Worm (Caenorhabditis elegans) whole organism, midembryonic: Measurements from ENCODE around the gene C18H7.6.
A peak's percentile ranks its signal among the peaks of the same experiment; 100 is the strongest.

Source experiments
- T22C8.4 ChIP-seq: fragments of 200-800 bp; sonication (Bioruptor generic); IDR thresholded peaks from 2 replicates; pipeline ENCODE4 v1.3.6; 2022; ENCODE audit warnings: missing genetic modification characterization, missing compliant biosample characterization
- cog-1 ChIP-seq: sonication (generic microtip); optimal IDR thresholded peaks from 2 replicates; lab custom pipeline; 2016; ENCODE audit warnings: missing genetic modification characterization, missing compliant biosample characterization
- flt-1 ChIP-seq: fragments of 200-800 bp; sonication (Bioruptor generic); IDR thresholded peaks from 2 replicates; pipeline ENCODE4 v1.3.6; 2022; ENCODE audit warnings: missing genetic modification characterization, missing compliant biosample characterization
- klf-2 ChIP-seq: fragments of 200-800 bp; sonication (Bioruptor generic); conservative IDR thresholded peaks from 2 replicates; pipeline ENCODE4 v1.3.6; 2022; ENCODE audit warnings: missing genetic modification reagents, missing genetic modification characterization, missing compliant biosample characterization
- med-1 ChIP-seq: sonication (generic microtip); optimal IDR thresholded peaks from 2 replicates; lab custom pipeline; 2017; ENCODE audit warnings: missing genetic modification characterization, mild to moderate bottlenecking, missing compliant biosample characterization, antibody characterized with exemption, missing genetic modification reagents; ENCODE audit not compliant: insufficient read depth
- ref-1 ChIP-seq: fragments of 200-800 bp; sonication (Bioruptor generic); conservative IDR thresholded peaks from 2 replicates; pipeline ENCODE4 v1.3.6; 2022; ENCODE audit warnings: missing genetic modification reagents, missing genetic modification characterization, missing compliant biosample characterization
- tab-1 ChIP-seq: fragments of 200-800 bp; sonication (Bioruptor generic); IDR thresholded peaks from 2 replicates; pipeline ENCODE4 v1.3.6; 2022; ENCODE audit warnings: missing genetic modification characterization, missing compliant biosample characterization
- ztf-23 ChIP-seq: fragments of 200-800 bp; sonication (Bioruptor generic); IDR thresholded peaks from 2 replicates; pipeline ENCODE4 v1.3.6; 2022; ENCODE audit warnings: missing genetic modification reagents, missing genetic modification characterization, missing compliant biosample characterization
- ztf-29 ChIP-seq: fragments of 200-800 bp; sonication (Bioruptor generic); IDR thresholded peaks from 2 replicates; pipeline ENCODE4 v1.3.6; 2022; ENCODE audit warnings: missing genetic modification reagents, missing genetic modification characterization, missing compliant biosample characterization

Gene C18H7.6

DNA sequence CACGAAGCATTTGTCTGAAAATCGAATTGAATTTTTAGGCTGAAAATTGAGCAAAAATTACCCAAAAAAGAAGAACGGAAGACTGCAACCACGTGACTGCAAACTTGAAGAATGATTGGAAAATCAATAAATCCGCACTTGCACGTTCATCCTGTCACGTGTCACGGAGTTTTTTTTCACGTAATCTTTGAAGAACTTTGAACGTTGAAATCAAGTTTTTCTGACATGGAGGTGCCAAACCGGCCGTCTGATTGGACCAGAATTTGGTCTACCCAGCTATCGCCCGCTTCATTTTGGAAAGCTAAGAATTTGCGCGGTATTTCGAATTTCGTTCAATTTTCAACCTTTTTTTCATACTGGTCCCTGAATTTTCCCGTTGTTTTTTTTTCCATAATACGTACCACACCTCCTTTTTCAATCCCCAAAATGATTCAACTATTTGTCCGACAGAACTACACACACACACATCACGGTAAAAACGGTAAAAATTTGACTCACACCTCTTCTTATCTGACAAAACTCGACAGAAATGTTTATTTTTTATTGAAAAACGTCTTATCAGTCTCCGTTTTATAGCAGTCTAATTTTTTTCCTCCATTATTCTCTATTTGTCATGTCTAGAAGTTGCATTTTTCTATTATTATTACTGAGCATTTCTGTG, 4.1 kb upstream of the C18H7.6 start, which contains the start of the genes C18H7.7 and C18H7.11:
TSS of gene C18H7.7 (minus strand) at position 101 of the 661 bp plus-strand sequence.
TSS of gene C18H7.11 (plus strand) at position 611 of the 661 bp plus-strand sequence.
- TF ChIP-seq cog-1 (no peak), klf-2 (GFP tag; lab: Robert Waterston, UW) (no peak), ztf-23 (GFP tag; lab: Robert Waterston, UW) (no peak), ref-1 (GFP tag; lab: Robert Waterston, UW) (no peak), tab-1 (GFP tag; lab: Robert Waterston, UW) (no peak), flt-1 (no peak), ztf-29 (GFP tag; lab: Robert Waterston, UW) (no peak), T22C8.4 (GFP tag; lab: Robert Waterston, UW) (no peak), med-1 (GFP tag; lab: Kevin White, UChicago) (no peak)

DNA sequence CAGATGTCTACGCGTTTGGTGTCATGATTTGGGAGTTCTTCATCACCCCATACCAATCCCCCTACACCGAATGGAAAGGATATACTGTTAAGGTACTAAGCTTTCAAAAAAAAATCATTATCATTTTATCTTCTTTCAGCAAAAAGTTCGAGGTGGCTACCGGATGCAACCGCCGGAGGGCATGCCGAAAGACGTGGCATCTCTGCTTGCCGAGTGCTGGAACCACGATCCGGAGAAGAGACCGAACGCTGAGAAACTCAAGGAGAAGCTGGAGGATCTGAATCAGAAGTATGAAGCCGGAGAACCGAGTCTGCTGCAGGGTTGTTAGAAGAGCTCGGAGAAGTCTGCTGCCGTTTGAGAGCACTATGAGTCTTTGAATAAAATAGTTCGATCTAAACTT, 2.6 kb upstream of the C18H7.6 start:
- TF ChIP-seq klf-2 (GFP tag; lab: Robert Waterston, UW) (no peak), T22C8.4 (GFP tag; lab: Robert Waterston, UW) (no peak), ztf-29 (GFP tag; lab: Robert Waterston, UW) (no peak), cog-1 (no peak), med-1 (GFP tag; lab: Kevin White, UChicago) (no peak), flt-1 (no peak), ref-1 (GFP tag; lab: Robert Waterston, UW) (no peak), ztf-23 (GFP tag; lab: Robert Waterston, UW) (no peak), tab-1 (GFP tag; lab: Robert Waterston, UW) (no peak)

DNA sequence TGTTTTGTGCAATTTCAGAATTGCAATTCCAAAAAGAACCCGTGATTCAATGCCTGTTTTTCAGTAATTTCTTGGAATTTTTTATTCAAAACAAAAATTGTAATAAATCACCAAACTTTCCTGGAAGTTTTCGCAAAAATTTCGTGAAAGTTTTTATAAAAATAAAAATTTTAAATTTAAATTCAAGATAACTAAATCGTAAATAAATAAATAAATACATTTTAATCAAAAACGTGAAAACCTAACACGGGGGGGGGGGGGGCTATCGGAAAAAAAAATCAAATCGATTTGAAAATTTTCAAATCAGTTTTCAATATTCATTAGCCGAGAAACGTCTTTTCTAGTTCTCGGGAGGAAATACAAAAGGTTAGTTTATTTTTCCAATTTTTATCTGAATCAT, 744 bp upstream of the C18H7.6 start, which contains the start of gene C18H7.4:
TSS of gene C18H7.4 (plus strand) at position 301 of the 400 bp plus-strand sequence.
- TF ChIP-seq ztf-23 (GFP tag; lab: Robert Waterston, UW) (no peak), tab-1 (GFP tag; lab: Robert Waterston, UW) (no peak), flt-1 (no peak), med-1 (GFP tag; lab: Kevin White, UChicago) (no peak), klf-2 (GFP tag; lab: Robert Waterston, UW) (no peak), ref-1 (GFP tag; lab: Robert Waterston, UW) (no peak), ztf-29 (GFP tag; lab: Robert Waterston, UW) (no peak), T22C8.4 (GFP tag; lab: Robert Waterston, UW) (no peak), cog-1 (no peak)

DNA sequence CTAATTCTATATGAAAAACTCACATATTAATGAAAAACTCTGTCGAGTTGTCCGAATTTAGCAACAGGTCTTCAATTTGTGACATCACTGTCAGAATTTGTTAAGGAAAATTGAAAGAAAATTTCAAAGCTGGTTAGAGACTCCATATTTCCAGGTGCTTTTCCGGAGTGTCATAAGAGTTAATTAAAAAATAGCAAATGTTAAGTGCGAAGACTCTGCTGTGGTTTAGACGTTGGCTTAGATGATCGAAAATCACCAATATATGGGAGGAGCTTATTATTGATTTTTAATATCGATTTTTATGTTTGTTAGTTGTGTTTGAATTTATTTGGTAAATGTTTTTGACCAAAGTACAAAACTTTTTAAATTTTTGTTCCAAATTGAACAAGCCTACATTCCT, 4.6 kb downstream of the C18H7.6 start, which contains the start of gene C18H7.12:
TSS of gene C18H7.12 (minus strand) at position 101 of the 400 bp plus-strand sequence.
- TF ChIP-seq T22C8.4 (GFP tag; lab: Robert Waterston, UW): no peak
- no peak for TF ChIP-seq ztf-29 (GFP tag; lab: Robert Waterston, UW)

DNA sequence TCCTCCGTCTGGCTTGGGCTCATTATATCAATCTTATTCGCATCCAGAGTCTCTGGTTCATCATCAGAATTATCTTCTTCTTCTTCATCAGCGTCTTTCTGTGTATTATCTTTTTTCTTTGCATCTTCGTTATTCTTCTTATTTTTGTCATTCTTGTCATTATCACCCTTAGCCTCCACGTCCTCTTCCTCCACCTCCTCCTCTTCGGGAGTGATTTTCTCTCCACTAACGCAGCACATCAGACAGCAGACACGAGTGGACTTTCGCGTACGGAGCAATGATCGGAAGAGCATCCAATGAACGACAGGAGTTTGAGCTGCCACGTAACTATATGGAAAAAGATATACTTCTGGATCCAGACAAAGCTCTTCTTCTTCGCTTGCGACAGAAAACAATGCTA, 8.2 kb downstream of the C18H7.6 start:
- TF ChIP-seq ztf-29 (GFP tag; lab: Robert Waterston, UW) (no peak), med-1 (GFP tag; lab: Kevin White, UChicago) (no peak), tab-1 (GFP tag; lab: Robert Waterston, UW) (no peak), klf-2 (GFP tag; lab: Robert Waterston, UW) (no peak), flt-1 (no peak), ref-1 (GFP tag; lab: Robert Waterston, UW) (no peak), T22C8.4 (GFP tag; lab: Robert Waterston, UW) (no peak), ztf-23 (GFP tag; lab: Robert Waterston, UW) (no peak), cog-1 (no peak)

DNA sequence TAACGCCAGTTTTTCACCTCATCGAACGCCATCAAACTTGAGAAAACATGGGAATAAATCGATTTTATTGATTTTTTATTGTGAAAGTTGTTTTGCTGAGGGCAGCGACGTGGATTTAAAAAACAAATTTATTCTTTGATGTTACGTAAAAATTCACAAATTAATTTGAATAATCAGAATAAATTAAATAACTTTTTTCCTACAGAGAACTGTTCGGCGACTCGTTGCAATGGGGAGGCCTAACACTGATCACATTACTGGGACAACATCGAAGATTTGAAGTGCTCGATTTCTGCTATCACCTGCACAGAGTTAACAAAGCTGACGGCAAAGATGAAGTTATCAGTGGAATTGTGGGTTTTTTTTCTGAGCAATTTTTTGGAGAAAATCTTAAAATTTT, 10.2 kb downstream of the C18H7.6 start, which contains the start of gene F56A11.6:
TSS of gene F56A11.6 (minus strand) at position 101 of the 400 bp plus-strand sequence.
- TF ChIP-seq ztf-29 (GFP tag; lab: Robert Waterston, UW) (no peak), flt-1 (no peak), cog-1 (no peak), klf-2 (GFP tag; lab: Robert Waterston, UW) (no peak), ztf-23 (GFP tag; lab: Robert Waterston, UW) (no peak), med-1 (GFP tag; lab: Kevin White, UChicago) (no peak), ref-1 (GFP tag; lab: Robert Waterston, UW) (no peak), T22C8.4 (GFP tag; lab: Robert Waterston, UW) (no peak), tab-1 (GFP tag; lab: Robert Waterston, UW) (no peak)

DNA sequence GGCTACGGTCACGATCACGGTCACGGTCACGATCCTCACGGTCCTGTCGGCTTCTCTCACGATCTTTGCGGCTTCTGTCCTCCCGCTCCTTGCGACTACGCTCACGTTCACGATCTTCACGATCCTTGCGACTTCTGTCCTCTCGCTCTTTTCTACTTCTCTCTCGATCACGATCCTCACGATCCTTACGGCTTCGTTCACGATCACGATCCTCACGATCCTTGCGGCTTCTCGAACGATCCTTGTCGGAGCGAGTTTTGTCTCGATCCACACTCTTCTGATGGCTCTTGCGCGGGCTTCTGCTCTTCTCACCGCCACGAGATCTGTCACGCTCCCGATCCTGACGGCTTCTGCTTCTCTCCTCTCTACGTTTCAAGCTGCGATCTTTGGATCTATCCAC, 11.8 kb downstream of the C18H7.6 start:
- TF ChIP-seq T22C8.4 (GFP tag; lab: Robert Waterston, UW) (no peak), ref-1 (GFP tag; lab: Robert Waterston, UW) (no peak), med-1 (GFP tag; lab: Kevin White, UChicago) (no peak), ztf-29 (GFP tag; lab: Robert Waterston, UW) (no peak)

DNA sequence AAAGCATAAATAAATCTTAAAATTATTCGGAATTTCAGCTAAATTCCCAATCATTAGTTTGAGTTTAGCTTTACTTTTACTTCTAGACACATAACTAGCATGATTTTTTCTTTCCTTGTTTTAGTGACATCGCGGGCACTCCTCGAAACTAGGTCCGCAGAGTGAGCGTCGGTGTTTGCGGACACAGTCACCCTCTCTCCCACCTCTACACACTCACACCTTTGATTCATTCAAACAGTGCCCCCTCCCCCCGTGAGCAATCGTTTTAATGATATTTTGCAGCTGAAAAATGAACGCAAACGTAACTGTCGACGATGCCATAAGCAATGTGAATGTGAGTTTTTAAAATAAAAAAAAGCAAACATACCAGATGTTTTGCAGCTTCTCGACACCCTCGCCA, 19.8 kb downstream of the C18H7.6 start, which contains the start of gene gex-2:
TSS of gene gex-2 (plus strand) at position 283 of the 400 bp plus-strand sequence.
- TF ChIP-seq T22C8.4 (GFP tag; lab: Robert Waterston, UW): no peak
- 0 out of 2 replicates have a peak, but pooled peaks have one; percentile 29 for TF ChIP-seq tab-1 (GFP tag; lab: Robert Waterston, UW)
- no peak for TF ChIP-seq ztf-23 (GFP tag; lab: Robert Waterston, UW)

DNA sequence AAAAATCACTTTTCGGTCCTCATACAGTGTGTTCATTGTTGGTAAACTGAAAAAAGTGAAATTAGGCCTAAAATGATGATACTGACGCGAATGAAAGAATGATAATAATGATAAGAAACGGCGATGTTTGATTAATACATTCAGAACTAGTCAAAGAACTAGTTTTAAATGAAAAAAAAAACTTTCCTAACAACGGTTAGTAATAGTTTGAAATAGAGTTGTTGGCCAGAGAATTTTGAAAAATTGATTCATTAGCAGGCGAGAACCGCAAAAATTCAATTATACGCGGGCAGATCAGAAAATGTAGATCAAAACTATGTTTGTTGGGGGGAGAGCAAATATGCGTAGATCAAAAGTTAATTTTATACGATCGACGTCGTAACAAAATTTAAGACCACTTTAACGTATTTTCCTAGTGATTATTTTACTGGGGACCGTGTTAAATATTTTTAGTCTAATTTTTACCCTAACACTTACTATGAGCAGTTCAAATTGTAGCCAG, 21.4 kb downstream of the C18H7.6 start, which contains the start of gene F56A11.5:
TSS of gene F56A11.5 (minus strand) at position 51 of the 502 bp plus-strand sequence.
- no peak for TF ChIP-seq ztf-23 (GFP tag; lab: Robert Waterston, UW)
- TF ChIP-seq med-1 (GFP tag; lab: Kevin White, UChicago): no peak
- no peak for TF ChIP-seq T22C8.4 (GFP tag; lab: Robert Waterston, UW)
- no peak for TF ChIP-seq klf-2 (GFP tag; lab: Robert Waterston, UW)
- TF ChIP-seq tab-1 (GFP tag; lab: Robert Waterston, UW): no peak
- no peak for TF ChIP-seq ztf-29 (GFP tag; lab: Robert Waterston, UW)
- no peak for TF ChIP-seq flt-1
- TF ChIP-seq ref-1 (GFP tag; lab: Robert Waterston, UW): no peak
- TF ChIP-seq cog-1: no peak
